Worm (Caenorhabditis elegans): ENCODE measurements around the gene pqn-35.

The pqn-35 gene

DNA sequence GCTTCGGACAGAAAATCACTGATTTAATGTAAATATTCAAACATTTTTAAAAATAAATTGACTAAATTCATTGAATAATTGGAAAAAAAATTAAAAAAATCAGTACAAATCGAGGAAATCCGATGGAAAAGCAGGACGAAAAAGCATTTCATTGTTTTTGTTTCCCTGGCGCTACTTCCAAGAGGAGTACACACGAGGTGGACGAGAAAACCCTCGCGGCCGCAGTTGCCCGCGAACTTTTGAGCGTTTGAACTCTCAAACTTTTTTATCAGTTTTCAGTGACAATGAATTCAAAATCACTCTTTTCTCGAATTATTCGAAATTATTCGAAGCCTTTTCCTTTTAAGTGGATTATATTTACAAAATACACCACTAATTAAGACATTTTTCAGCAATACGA is 9.8 kb upstream of the pqn-35 start, which contains the start of gene F35D11.4:
Gene F35D11.4, plus strand, starts transcription at position 393 of the 400 bp plus-strand sequence.
- TF ChIP-seq snpc-4 (tag; optimal IDR thresholded peaks at IDR 0.05) (peak; percentile 81), elt-2 (tag; optimal IDR thresholded peaks at IDR 0.05) (peak; percentile 60), nhr-237 (tag; optimal IDR thresholded peaks at IDR 0.05) (no peak), ceh-16 (tag; optimal IDR thresholded peaks at IDR 0.05) (no peak), ceh-82 (tag; optimal IDR thresholded peaks at IDR 0.05) (no peak), zag-1 (tag; optimal IDR thresholded peaks at IDR 0.05) (no peak), nhr-43 (tag; optimal IDR thresholded peaks at IDR 0.05; ENCODE audit: poor library complexity, severe bottlenecking) (peak; percentile 92), sea-2 (GFP tag; optimal IDR thresholded peaks at IDR 0.05) (no peak), tbx-2 (tag; optimal IDR thresholded peaks at IDR 0.05) (no peak), ama-1 (optimal IDR thresholded peaks at IDR 0.05) (no peak), nfya-1 (tag; optimal IDR thresholded peaks at IDR 0.05; ENCODE audit: insufficient read depth) (peak; percentile 73), mml-1 (tag; optimal IDR thresholded peaks at IDR 0.05) (no peak), daf-12 (tag; optimal IDR thresholded peaks at IDR 0.05) (no peak), nhr-11 (tag; optimal IDR thresholded peaks at IDR 0.05) (no peak), pha-4 (tag; optimal IDR thresholded peaks at IDR 0.05) (peak; percentile 72), ztf-11 (tag; optimal IDR thresholded peaks at IDR 0.05) (no peak), pqm-1 (tag; optimal IDR thresholded peaks at IDR 0.05) (peak; percentile 62), nhr-67 (tag; optimal IDR thresholded peaks at IDR 0.05) (no peak), nhr-76 (tag; optimal IDR thresholded peaks at IDR 0.05) (no peak), lin-15B (tag; optimal IDR thresholded peaks at IDR 0.05) (peak; percentile 89), elt-1 (tag; optimal IDR thresholded peaks at IDR 0.05) (no peak), jun-1 (tag; optimal IDR thresholded peaks at IDR 0.05) (peak; percentile 27), egl-27 (tag; optimal IDR thresholded peaks at IDR 0.05) (no peak), aly-2 (tag; optimal IDR thresholded peaks at IDR 0.05) (no peak), unc-62 (GFP tag; optimal IDR thresholded peaks at IDR 0.05) (no peak), nhr-23 (tag; optimal IDR thresholded peaks at IDR 0.05) (peak; percentile 74), ztf-4 (tag; optimal IDR thresholded peaks at IDR 0.05) (no peak), nhr-12 (tag; optimal IDR thresholded peaks at IDR 0.05) (no peak), lsy-12 (tag; optimal IDR thresholded peaks at IDR 0.05) (peak; percentile 88), nhr-25 (tag; optimal IDR thresholded peaks at IDR 0.05) (peak; percentile 60), ceh-9 (tag; optimal IDR thresholded peaks at IDR 0.05) (no peak), ceh-28 (tag; optimal IDR thresholded peaks at IDR 0.05) (peak; percentile 13), unc-39 (tag; optimal IDR thresholded peaks at IDR 0.05) (no peak), nhr-77 (tag; optimal IDR thresholded peaks at IDR 0.05) (no peak), eor-1 (tag; optimal IDR thresholded peaks at IDR 0.05) (no peak), fos-1 (tag; optimal IDR thresholded peaks at IDR 0.05) (no peak), ZK546.5 (tag; optimal IDR thresholded peaks at IDR 0.05) (no peak), R02D3.7 (tag; optimal IDR thresholded peaks at IDR 0.05) (peak; percentile 41), elt-3 (tag; optimal IDR thresholded peaks at IDR 0.05) (no peak), fkh-2 (tag; optimal IDR thresholded peaks at IDR 0.05) (no peak), fkh-10 (GFP tag; optimal IDR thresholded peaks at IDR 0.05) (no peak), nhr-28 (tag; optimal IDR thresholded peaks at IDR 0.05) (no peak), lin-39 (tag; optimal IDR thresholded peaks at IDR 0.05) (peak; percentile 18), egl-5 (tag; optimal IDR thresholded peaks at IDR 0.05) (peak; percentile 56), mdl-1 (tag; optimal IDR thresholded peaks at IDR 0.05) (no peak), hmg-11 (tag; optimal IDR thresholded peaks at IDR 0.05) (peak; percentile 36), skn-1 (tag; optimal IDR thresholded peaks at IDR 0.05) (peak; percentile 43)

DNA sequence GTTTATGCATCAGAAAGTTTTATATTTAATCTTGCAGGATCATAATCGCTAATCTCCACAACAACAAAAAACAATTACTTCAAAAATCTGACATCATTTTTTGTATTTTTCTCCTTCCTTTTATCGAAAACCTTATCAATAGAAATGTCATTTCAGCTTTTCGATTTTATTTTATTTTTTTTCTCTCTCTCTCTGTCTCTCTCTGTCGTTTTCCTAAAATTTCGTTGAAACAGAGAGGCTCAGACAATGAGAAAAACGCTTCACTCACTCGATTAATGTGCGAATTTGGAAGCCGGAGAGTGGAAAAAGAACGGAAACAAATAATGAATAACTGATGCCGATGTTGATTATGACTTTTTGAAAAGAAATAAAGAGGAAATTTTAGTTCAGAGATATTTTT is 8.6 kb upstream of the pqn-35 start:
- TF ChIP-seq elt-2 (tag; optimal IDR thresholded peaks at IDR 0.05) = peak; percentile 93
- no peak for TF ChIP-seq lsy-12 (tag; optimal IDR thresholded peaks at IDR 0.05)
- peak; percentile 54 for TF ChIP-seq pha-4 (tag; optimal IDR thresholded peaks at IDR 0.05)
- no peak for TF ChIP-seq nhr-23 (tag; optimal IDR thresholded peaks at IDR 0.05)
- TF ChIP-seq pqm-1 (tag; optimal IDR thresholded peaks at IDR 0.05) = peak; percentile 97
- TF ChIP-seq skn-1 (tag; optimal IDR thresholded peaks at IDR 0.05) = no peak
- peak; percentile 31 for TF ChIP-seq ceh-28 (tag; optimal IDR thresholded peaks at IDR 0.05)
- no peak for TF ChIP-seq nhr-237 (tag; optimal IDR thresholded peaks at IDR 0.05)
- TF ChIP-seq jun-1 (tag; optimal IDR thresholded peaks at IDR 0.05) = peak; percentile 50

Data from whole organism, L3 larva.